Fruit fly (Drosophila melanogaster): Measurements from ENCODE around the gene CG3199.

CG3199 gene

DNA sequence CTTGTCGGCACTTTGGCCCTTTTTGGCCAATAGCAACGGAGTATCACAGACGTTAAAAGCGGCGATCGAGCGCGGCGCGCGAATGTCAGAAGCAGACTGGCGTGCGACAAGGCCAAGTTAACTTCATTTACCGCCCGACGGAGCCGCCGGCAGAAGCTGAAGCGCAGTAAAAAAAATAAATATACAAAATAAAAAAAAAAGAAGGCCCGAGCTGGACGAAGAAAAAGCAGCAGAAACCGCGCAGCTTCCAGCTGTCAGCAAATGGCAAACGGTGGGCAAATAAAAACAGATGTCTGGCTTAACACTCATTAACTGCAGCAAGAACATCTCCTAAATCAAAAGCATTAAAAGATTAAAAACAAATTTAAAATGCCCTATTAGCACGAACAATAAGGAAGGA lies 30.5 kb upstream of the CG3199 start, which contains the start of gene CG14356:
CG14356 (minus strand) TSS at position 101 of the 400 bp plus-strand sequence.
- TF ChIP-seq CG13204 (GFP tag; optimal IDR thresholded peaks at IDR 0.05) (no peak), CG12605 (GFP tag; IDR thresholded peaks at IDR 0.05) (no peak), gl (tag; optimal IDR thresholded peaks at IDR 0.05) (no peak), CG8301 (tag; optimal IDR thresholded peaks at IDR 0.05) (no peak), CG34367 (tag; optimal IDR thresholded peaks at IDR 0.05) (no peak)

DNA sequence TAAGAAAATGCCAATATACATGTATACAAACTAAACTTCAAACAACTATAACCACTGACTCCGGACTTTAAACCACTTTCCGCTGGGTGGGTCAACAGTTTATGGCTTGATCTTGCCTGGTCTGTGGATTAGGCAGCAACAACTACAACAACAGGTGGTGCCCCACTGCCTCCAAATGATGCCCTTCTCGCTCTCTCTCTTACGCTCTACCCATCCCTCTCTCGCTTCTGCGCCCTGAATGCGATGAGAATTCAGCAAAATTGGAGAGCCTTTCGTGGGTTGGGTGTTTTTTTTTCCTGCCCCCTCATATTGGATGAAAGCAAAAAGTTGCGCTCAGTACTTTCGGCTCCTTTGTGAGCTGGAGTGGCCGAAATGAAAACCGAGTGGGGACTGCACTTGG lies 21.6 kb upstream of the CG3199 start:
- TF ChIP-seq CG8301 (tag; optimal IDR thresholded peaks at IDR 0.05) (no peak), CG12605 (GFP tag; IDR thresholded peaks at IDR 0.05) (peak; percentile 52; the same call in 1 of the 2 replicates)

DNA sequence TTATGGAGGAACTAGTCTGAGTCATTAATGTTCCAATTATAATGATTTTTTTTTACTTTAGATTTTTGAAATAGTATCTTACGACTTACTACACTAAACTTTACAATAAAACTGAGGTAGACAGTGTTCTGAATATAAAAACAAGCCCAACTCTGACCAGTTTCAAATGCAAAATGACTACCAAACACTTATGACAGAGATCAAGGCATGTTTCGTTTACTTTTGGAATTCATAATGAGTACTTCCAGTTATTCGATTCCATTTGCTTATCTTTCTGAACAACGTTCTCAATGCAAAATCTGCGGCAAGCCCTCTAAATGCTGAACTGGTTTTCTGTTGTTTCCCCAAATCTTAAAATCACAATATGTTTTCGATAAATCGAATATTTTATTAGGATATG lies 10.7 kb upstream of the CG3199 start, which contains the start of gene CG14355:
CG14355 (minus strand) TSS at position 101 of the 400 bp plus-strand sequence.
- no peak for TF ChIP-seq Snoo (tag; optimal IDR thresholded peaks at IDR 0.05)
- TF ChIP-seq CG12605 (GFP tag; IDR thresholded peaks at IDR 0.05) = no peak
- TF ChIP-seq CG15710 (tag; optimal IDR thresholded peaks at IDR 0.05) = no peak
- no peak for TF ChIP-seq CG17806 (tag; optimal IDR thresholded peaks at IDR 0.05)
- TF ChIP-seq Pif1B (GFP tag; optimal IDR thresholded peaks at IDR 0.05) = no peak
- no peak for TF ChIP-seq gl (tag; optimal IDR thresholded peaks at IDR 0.05)
- TF ChIP-seq D1 (tag; optimal IDR thresholded peaks at IDR 0.05) = no peak
- no peak for TF ChIP-seq CG32121 (GFP tag; IDR thresholded peaks at IDR 0.05)
- no peak for TF ChIP-seq CG9948 (tag; optimal IDR thresholded peaks at IDR 0.05)
- TF ChIP-seq CG10348 (GFP tag; IDR thresholded peaks at IDR 0.05) = no peak
- TF ChIP-seq CG8301 (tag; optimal IDR thresholded peaks at IDR 0.05) = no peak
- TF ChIP-seq Ets98B (GFP tag; IDR thresholded peaks at IDR 0.05) = no peak
- TF ChIP-seq CG8159 (tag; optimal IDR thresholded peaks at IDR 0.05) = no peak
- no peak for TF ChIP-seq CG34367 (tag; optimal IDR thresholded peaks at IDR 0.05)
- TF ChIP-seq EcR (GFP tag; optimal IDR thresholded peaks at IDR 0.05) = no peak
- no peak for TF ChIP-seq fd96Ca (GFP tag; IDR thresholded peaks at IDR 0.05)
- TF ChIP-seq CG4496 (GFP tag; IDR thresholded peaks at IDR 0.05) = no peak
- no peak for TF ChIP-seq Pif1A (GFP tag; optimal IDR thresholded peaks at IDR 0.05)
- TF ChIP-seq rn (GFP tag; IDR thresholded peaks at IDR 0.05) = no peak
- TF ChIP-seq CG14655 (GFP tag; optimal IDR thresholded peaks at IDR 0.05) = no peak

DNA sequence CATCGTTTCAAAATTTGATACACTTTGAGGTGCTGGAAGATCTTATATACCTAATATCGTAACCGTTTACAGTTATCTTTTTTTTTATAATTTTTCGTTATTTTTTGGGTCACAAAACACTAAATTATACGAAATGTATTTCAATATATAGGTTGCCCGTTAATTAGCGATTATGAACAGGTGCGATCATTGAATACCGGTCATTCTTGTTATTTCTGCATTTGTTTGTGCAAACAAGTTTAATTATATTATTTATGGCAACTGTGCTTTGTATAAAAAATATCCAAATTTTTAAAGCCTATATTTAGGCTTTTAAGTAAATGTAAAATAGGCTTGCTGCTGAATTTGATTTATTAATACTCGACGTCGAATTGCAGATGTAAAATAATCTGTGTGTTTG lies 10.0 kb upstream of the CG3199 start, which contains the start of gene CG42500:
CG42500 (minus strand) TSS at position 101 of the 400 bp plus-strand sequence.
- TF ChIP-seq Snoo (tag; optimal IDR thresholded peaks at IDR 0.05) = no peak
- TF ChIP-seq CG34367 (tag; optimal IDR thresholded peaks at IDR 0.05) = no peak
- TF ChIP-seq gl (tag; optimal IDR thresholded peaks at IDR 0.05) = no peak
- TF ChIP-seq EcR (GFP tag; optimal IDR thresholded peaks at IDR 0.05) = no peak
- TF ChIP-seq CG8159 (tag; optimal IDR thresholded peaks at IDR 0.05) = no peak
- no peak for TF ChIP-seq D1 (tag; optimal IDR thresholded peaks at IDR 0.05)
- TF ChIP-seq CG8301 (tag; optimal IDR thresholded peaks at IDR 0.05) = no peak
- no peak for TF ChIP-seq Ets98B (GFP tag; IDR thresholded peaks at IDR 0.05)
- TF ChIP-seq CG13204 (GFP tag; optimal IDR thresholded peaks at IDR 0.05) = no peak
- no peak for TF ChIP-seq fd96Ca (GFP tag; IDR thresholded peaks at IDR 0.05)
- no peak for TF ChIP-seq CG17806 (tag; optimal IDR thresholded peaks at IDR 0.05)
- TF ChIP-seq Pif1B (GFP tag; optimal IDR thresholded peaks at IDR 0.05) = no peak
- no peak for TF ChIP-seq CG15710 (tag; optimal IDR thresholded peaks at IDR 0.05)
- TF ChIP-seq CG10348 (GFP tag; IDR thresholded peaks at IDR 0.05) = no peak
- TF ChIP-seq Pif1A (GFP tag; optimal IDR thresholded peaks at IDR 0.05) = no peak
- TF ChIP-seq CG4496 (GFP tag; IDR thresholded peaks at IDR 0.05) = no peak
- TF ChIP-seq rn (GFP tag; IDR thresholded peaks at IDR 0.05) = no peak
- TF ChIP-seq CG9948 (tag; optimal IDR thresholded peaks at IDR 0.05) = no peak
- TF ChIP-seq CG12605 (GFP tag; IDR thresholded peaks at IDR 0.05) = no peak

DNA sequence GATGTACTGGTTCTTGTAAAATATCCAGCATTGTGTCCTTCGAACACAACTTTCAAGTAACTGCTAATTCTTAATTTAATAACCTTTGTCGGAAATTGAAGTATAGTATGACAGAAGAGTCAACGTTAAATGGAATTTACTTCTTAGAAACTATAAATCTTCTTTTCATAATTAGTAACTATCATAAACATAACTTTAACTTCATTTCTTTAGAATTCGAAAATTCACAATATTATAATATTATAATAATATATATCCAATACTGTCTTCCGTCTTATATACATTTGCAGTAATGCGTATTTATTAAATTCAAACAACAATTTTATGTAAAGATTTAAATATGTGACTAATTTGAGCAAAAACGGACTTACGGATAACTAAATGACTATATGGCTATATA lies 8.8 kb upstream of the CG3199 start, which contains the start of gene Recs1:
Recs1 (minus strand) TSS at position 101 of the 400 bp plus-strand sequence.
- TF ChIP-seq CG32121 (GFP tag; IDR thresholded peaks at IDR 0.05) (no peak), gl (tag; optimal IDR thresholded peaks at IDR 0.05) (no peak), CG15710 (tag; optimal IDR thresholded peaks at IDR 0.05) (no peak), CG13204 (GFP tag; optimal IDR thresholded peaks at IDR 0.05) (no peak), CG10348 (GFP tag; IDR thresholded peaks at IDR 0.05) (no peak), CG8159 (tag; optimal IDR thresholded peaks at IDR 0.05) (no peak), CG14655 (GFP tag; optimal IDR thresholded peaks at IDR 0.05) (no peak)

DNA sequence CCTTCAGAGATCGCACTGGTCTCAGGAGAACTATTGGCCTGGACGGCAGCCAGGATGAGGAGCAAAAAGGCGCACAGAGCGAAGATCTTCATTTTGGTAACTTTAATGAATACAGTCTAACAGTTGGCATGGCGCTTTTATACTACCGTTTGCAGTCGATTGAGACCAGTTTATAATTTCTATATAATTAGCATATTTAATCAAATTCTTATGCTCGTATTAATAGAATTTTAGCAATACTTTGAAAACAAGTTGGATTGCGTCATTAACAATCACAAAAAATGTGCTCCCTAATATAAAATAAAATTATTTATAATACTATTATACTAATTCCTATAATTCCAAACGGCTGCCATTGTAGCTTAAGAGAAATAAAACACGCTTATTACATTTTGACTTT lies 8.2 kb upstream of the CG3199 start, which contains the start of gene CG44215:
CG44215 (minus strand) TSS at position 101 of the 400 bp plus-strand sequence.
- no peak for TF ChIP-seq CG8159 (tag; optimal IDR thresholded peaks at IDR 0.05)
- TF ChIP-seq Snoo (tag; optimal IDR thresholded peaks at IDR 0.05) = no peak
- TF ChIP-seq CG10348 (GFP tag; IDR thresholded peaks at IDR 0.05) = no peak
- no peak for TF ChIP-seq EcR (GFP tag; optimal IDR thresholded peaks at IDR 0.05)
- no peak for TF ChIP-seq CG13204 (GFP tag; optimal IDR thresholded peaks at IDR 0.05)
- TF ChIP-seq CG17806 (tag; optimal IDR thresholded peaks at IDR 0.05) = no peak
- no peak for TF ChIP-seq CG32121 (GFP tag; IDR thresholded peaks at IDR 0.05)
- TF ChIP-seq CG8301 (tag; optimal IDR thresholded peaks at IDR 0.05) = no peak
- TF ChIP-seq CG9948 (tag; optimal IDR thresholded peaks at IDR 0.05) = no peak
- no peak for TF ChIP-seq Pif1A (GFP tag; optimal IDR thresholded peaks at IDR 0.05)

DNA sequence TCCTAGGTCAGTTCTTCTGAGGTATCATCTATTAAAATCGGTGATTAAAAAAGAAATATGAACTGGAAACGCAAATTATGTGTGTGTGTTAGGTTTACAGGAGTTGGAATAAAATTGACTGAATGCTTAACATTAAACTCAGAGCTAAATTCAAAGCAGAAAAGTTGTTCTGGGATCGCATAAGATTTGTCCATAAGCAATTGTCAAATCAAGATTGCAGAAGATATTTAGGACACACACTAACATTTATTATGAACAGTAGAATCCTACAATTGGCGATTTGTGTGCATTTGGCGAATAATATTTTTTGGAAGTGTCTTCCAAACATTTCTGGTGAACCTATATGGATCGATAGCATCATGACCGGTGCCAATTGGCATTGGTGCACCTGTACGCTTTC lies 5.2 kb upstream of the CG3199 start, which contains the start of gene CG31533:
CG31533 (minus strand) TSS at position 101 of the 400 bp plus-strand sequence.
- TF ChIP-seq CG14655 (GFP tag; optimal IDR thresholded peaks at IDR 0.05) (no peak), CG34367 (tag; optimal IDR thresholded peaks at IDR 0.05) (no peak), D1 (tag; optimal IDR thresholded peaks at IDR 0.05) (no peak), CG10348 (GFP tag; IDR thresholded peaks at IDR 0.05) (no peak), CG17806 (tag; optimal IDR thresholded peaks at IDR 0.05) (no peak)

Data from whole organism, pupa.